Fruit fly (Drosophila melanogaster) whole organism, embryonic: ENCODE measurements around the gene nolo.
A peak's percentile ranks its signal among the peaks of the same experiment; 100 is the strongest.

Source experiments
- B-H2 ChIP-seq: fragments of 200-800 bp; sonication (Bioruptor generic); optimal IDR thresholded peaks from 2 replicates; lab custom pipeline; 2018; ENCODE audit warnings: missing biosample characterization, mild to moderate bottlenecking, missing genetic modification characterization
- C15 ChIP-seq: fragments of 200-800 bp; sonication (Bioruptor generic); IDR thresholded peaks from 3 replicates; pipeline ENCODE4 v1.3.6; 2022; ENCODE audit warnings: missing biosample characterization, missing genetic modification characterization
- CG10654 ChIP-seq: fragments of 200-800 bp; sonication (Bioruptor generic); optimal IDR thresholded peaks from 2 replicates; lab custom pipeline; 2016; ENCODE audit warnings: missing biosample characterization, missing genetic modification characterization
- CG11504 ChIP-seq: fragments of 200-800 bp; sonication (Bioruptor generic); optimal IDR thresholded peaks from 3 replicates; lab custom pipeline; 2019; ENCODE audit warnings: missing biosample characterization, mild to moderate bottlenecking, missing genetic modification characterization, moderate library complexity
- CG12769 ChIP-seq: fragments of 200-800 bp; sonication (Bioruptor generic); optimal IDR thresholded peaks from 2 replicates; lab custom pipeline; 2019; ENCODE audit warnings: missing biosample characterization, mild to moderate bottlenecking, missing genetic modification characterization, moderate library complexity
- CG14014 ChIP-seq: fragments of 200-800 bp; sonication (Bioruptor generic); IDR thresholded peaks from 2 replicates; pipeline ENCODE4 v1.3.6; 2022; ENCODE audit warnings: missing biosample characterization, missing genetic modification characterization
- CG17359 ChIP-seq: fragments of 200-800 bp; sonication (Bioruptor generic); optimal IDR thresholded peaks from 3 replicates; lab custom pipeline; 2018; ENCODE audit warnings: missing biosample characterization, mild to moderate bottlenecking, missing genetic modification characterization, moderate library complexity
- CG17912 ChIP-seq: fragments of 200-800 bp; sonication (Bioruptor generic); optimal IDR thresholded peaks from 2 replicates; lab custom pipeline; 2018; ENCODE audit warnings: missing biosample characterization, mild to moderate bottlenecking, missing genetic modification characterization
- CG30431 ChIP-seq: fragments of 200-800 bp; sonication (Bioruptor generic); optimal IDR thresholded peaks from 2 replicates; lab custom pipeline; 2017; ENCODE audit warnings: missing biosample characterization, missing genetic modification characterization
- CG3281 ChIP-seq: fragments of 200-800 bp; sonication (Bioruptor generic); optimal IDR thresholded peaks from 3 replicates; lab custom pipeline; 2017; ENCODE audit warnings: missing biosample characterization, mild to moderate bottlenecking, missing genetic modification characterization
- CG3726 ChIP-seq: fragments of 200-800 bp; sonication (Bioruptor generic); IDR thresholded peaks from 3 replicates; pipeline ENCODE4, ENCODE4 v1.3.6; 2022; ENCODE audit warnings: missing biosample characterization, missing genetic modification characterization
- CG42726 ChIP-seq: fragments of 200-800 bp; sonication (Bioruptor generic); IDR thresholded peaks from 2 replicates; pipeline ENCODE4 v1.3.6; 2022; ENCODE audit warnings: missing biosample characterization, missing genetic modification characterization; ENCODE audit not compliant: partially characterized antibody
- CG4424 ChIP-seq: fragments of 200-800 bp; sonication (Bioruptor generic); optimal IDR thresholded peaks from 3 replicates; lab custom pipeline; 2016; ENCODE audit warnings: missing biosample characterization, missing genetic modification characterization
- CG5180 ChIP-seq: fragments of 200-800 bp; sonication (Bioruptor generic); optimal IDR thresholded peaks from 3 replicates; lab custom pipeline; 2017; ENCODE audit warnings: missing biosample characterization, missing genetic modification characterization, mild to moderate bottlenecking, moderate library complexity, missing genetic modification reagents
- CG6791 ChIP-seq: fragments of 200-800 bp; sonication (Bioruptor generic); IDR thresholded peaks from 3 replicates; pipeline ENCODE4 v1.3.6; 2022; ENCODE audit warnings: missing biosample characterization, missing genetic modification characterization; ENCODE audit not compliant: partially characterized antibody
- CG8290 ChIP-seq, 3 experiments: fragments of 200-800 bp; sonication (Bioruptor generic); optimal IDR thresholded peaks; 2 replicates each; lab custom pipeline; 2016 to 2019; ENCODE audit warnings: missing biosample characterization in 3 of 3, missing genetic modification characterization in 3 of 3, mild to moderate bottlenecking in 2 of 3, moderate library complexity in 1 of 3
- CG8765 ChIP-seq: fragments of 200-800 bp; sonication (Bioruptor generic); IDR thresholded peaks from 2 replicates; pipeline ENCODE4 v1.3.6; 2022; ENCODE audit warnings: missing biosample characterization, missing genetic modification characterization
- CG8924 ChIP-seq: fragments of 200-800 bp; optimal IDR thresholded peaks from 3 replicates; lab custom pipeline; 2019; ENCODE audit warnings: missing biosample characterization, mild to moderate bottlenecking, missing genetic modification characterization, moderate library complexity
- CG9215 ChIP-seq: fragments of 200-800 bp; sonication (Bioruptor generic); IDR thresholded peaks from 2 replicates; pipeline ENCODE4 v1.3.6; 2022; ENCODE audit warnings: missing biosample characterization, missing genetic modification characterization
- CG9932 ChIP-seq: fragments of 200-800 bp; sonication (Bioruptor generic); IDR thresholded peaks from 2 replicates; pipeline ENCODE4 v1.3.6; 2022; ENCODE audit warnings: missing biosample characterization, missing genetic modification characterization
- CTCF ChIP-seq: fragments of 200-800 bp; sonication (Bioruptor generic); optimal IDR thresholded peaks from 2 replicates; lab custom pipeline; 2017; ENCODE audit warnings: missing biosample characterization, mild to moderate bottlenecking, missing genetic modification characterization, moderate library complexity
- Dbx ChIP-seq: fragments of 200-800 bp; sonication (Bioruptor generic); IDR thresholded peaks from 3 replicates; pipeline ENCODE4 v1.3.6; 2022; ENCODE audit warnings: missing biosample characterization, missing genetic modification characterization
- Dek ChIP-seq: fragments of 200-800 bp; sonication (Bioruptor generic); optimal IDR thresholded peaks from 3 replicates; lab custom pipeline; 2019; ENCODE audit warnings: missing biosample characterization, mild to moderate bottlenecking, missing genetic modification characterization, moderate library complexity
- Dip2 ChIP-seq: fragments of 200-800 bp; sonication (Bioruptor generic); IDR thresholded peaks from 2 replicates; pipeline ENCODE4 v1.3.6; 2022; ENCODE audit warnings: missing biosample characterization, missing genetic modification characterization
- Ets65A ChIP-seq: fragments of 200-800 bp; sonication (Bioruptor generic); peaks from one replicate; lab custom pipeline; 2016; ENCODE audit warnings: missing biosample characterization, missing genetic modification characterization
- Fer2 ChIP-seq: fragments of 200-800 bp; sonication (Bioruptor generic); optimal IDR thresholded peaks from 2 replicates; lab custom pipeline; 2018; ENCODE audit warnings: missing biosample characterization, mild to moderate bottlenecking, missing genetic modification characterization, moderate library complexity
- Hr78 ChIP-seq, 2 experiments: fragments of 200-800 bp in 1 of 2; fragments of >200 bp in 1 of 2; sonication (Bioruptor generic) in 1 of 2; optimal IDR thresholded peaks; 2 replicates each; lab custom pipeline; 2017 to 2019; ENCODE audit warnings: missing biosample characterization in 2 of 2, missing genetic modification characterization in 2 of 2, mild to moderate bottlenecking in 1 of 2, moderate library complexity in 1 of 2
- Jarid2 ChIP-seq: fragments of 200-800 bp; sonication (Bioruptor generic); optimal IDR thresholded peaks from 3 replicates; lab custom pipeline; 2017; ENCODE audit warnings: mild to moderate bottlenecking, missing biosample characterization, missing genetic modification reagents, missing genetic modification characterization
- Meics ChIP-seq: fragments of 200-800 bp; sonication (Bioruptor generic); optimal IDR thresholded peaks from 2 replicates; lab custom pipeline; 2017; ENCODE audit warnings: missing biosample characterization, mild to moderate bottlenecking, missing genetic modification characterization
- Mes4 ChIP-seq: fragments of 200-800 bp; sonication (Bioruptor generic); optimal IDR thresholded peaks from 2 replicates; lab custom pipeline; 2016; ENCODE audit warnings: missing biosample characterization, missing genetic modification characterization
- Rfx ChIP-seq: fragments of 200-800 bp; sonication (Bioruptor generic); IDR thresholded peaks from 2 replicates; pipeline ENCODE4 v1.3.6; 2022; ENCODE audit warnings: missing biosample characterization, missing genetic modification characterization
- Ssrp ChIP-seq: fragments of 200-800 bp; sonication (Bioruptor generic); optimal IDR thresholded peaks from 2 replicates; lab custom pipeline; 2018; ENCODE audit warnings: missing biosample characterization, mild to moderate bottlenecking, missing genetic modification characterization, moderate library complexity
- Taf1 ChIP-seq: fragments of 200-800 bp; sonication (Bioruptor generic); IDR thresholded peaks from 2 replicates; pipeline ENCODE4 v1.3.6; 2022; ENCODE audit warnings: missing biosample characterization, missing genetic modification characterization
- Trl ChIP-seq, 3 experiments: fragments of >200 bp in 2 of 3; fragments of 200-800 bp in 1 of 3; sonication (Bioruptor generic) in 1 of 3; optimal IDR thresholded peaks; 2 replicates in 1 of 3; 3 replicates in 2 of 3; lab custom pipeline; 2016 to 2017; ENCODE audit warnings: missing biosample characterization in 1 of 3, missing genetic modification characterization in 1 of 3
- Xbp1 ChIP-seq: fragments of 200-800 bp; sonication (Bioruptor generic); optimal IDR thresholded peaks from 3 replicates; lab custom pipeline; 2016; ENCODE audit warnings: missing biosample characterization, mild to moderate bottlenecking, missing genetic modification characterization
- ash1 ChIP-seq: fragments of 200-800 bp; sonication (Bioruptor generic); optimal IDR thresholded peaks from 2 replicates; lab custom pipeline; 2018; ENCODE audit warnings: missing biosample characterization, mild to moderate bottlenecking, missing genetic modification characterization
- bbx ChIP-seq: fragments of 200-800 bp; sonication (Bioruptor generic); IDR thresholded peaks from 2 replicates; pipeline ENCODE4 v1.3.6; 2022; ENCODE audit warnings: missing biosample characterization, missing genetic modification characterization; ENCODE audit not compliant: partially characterized antibody
- br ChIP-seq: fragments of >200 bp; optimal IDR thresholded peaks from 2 replicates; lab custom pipeline; 2017
- caup ChIP-seq: fragments of 200-800 bp; sonication (Bioruptor generic); optimal IDR thresholded peaks from 3 replicates; lab custom pipeline; 2017; ENCODE audit warnings: missing biosample characterization, mild to moderate bottlenecking, missing genetic modification characterization, moderate library complexity; ENCODE audit not compliant: severe bottlenecking
- crc ChIP-seq: fragments of 200-800 bp; sonication (Bioruptor generic); optimal IDR thresholded peaks from 2 replicates; lab custom pipeline; 2016; ENCODE audit warnings: missing biosample characterization, missing genetic modification characterization
- da ChIP-seq: fragments of 200-800 bp; sonication (Bioruptor generic); optimal IDR thresholded peaks from 2 replicates; lab custom pipeline; 2016; ENCODE audit warnings: missing biosample characterization, missing genetic modification characterization
- dmrt99B ChIP-seq: fragments of 200-800 bp; sonication (Bioruptor generic); optimal IDR thresholded peaks from 2 replicates; lab custom pipeline; 2018; ENCODE audit warnings: missing biosample characterization, mild to moderate bottlenecking, missing genetic modification characterization, moderate library complexity
- hkb ChIP-seq, 2 experiments: fragments of 200-800 bp in 1 of 2; fragments of >200 bp in 1 of 2; sonication (Bioruptor generic) in 1 of 2; IDR thresholded peaks in 1 of 2; optimal IDR thresholded peaks in 1 of 2; 2 replicates each; pipeline versions ENCODE4 v1.3.6 to Lab custom; 2017 to 2022; ENCODE audit warnings: missing biosample characterization in 1 of 2, missing genetic modification characterization in 1 of 2
- lab ChIP-seq: fragments of 200-800 bp; sonication (Bioruptor generic); optimal IDR thresholded peaks from 3 replicates; lab custom pipeline; 2017; ENCODE audit warnings: missing biosample characterization, missing genetic modification characterization, mild to moderate bottlenecking, moderate library complexity, missing genetic modification reagents
- onecut ChIP-seq: fragments of 200-800 bp; sonication (Bioruptor generic); IDR thresholded peaks from 2 replicates; pipeline ENCODE4 v1.3.6; 2022; ENCODE audit warnings: missing biosample characterization, missing genetic modification characterization
- org-1 ChIP-seq: fragments of 200-800 bp; sonication (Bioruptor generic); optimal IDR thresholded peaks from 2 replicates; lab custom pipeline; 2017; ENCODE audit warnings: missing biosample characterization, missing genetic modification characterization
- sd ChIP-seq: fragments of 200-800 bp; sonication (Bioruptor generic); optimal IDR thresholded peaks from 3 replicates; lab custom pipeline; 2018; ENCODE audit warnings: missing biosample characterization, mild to moderate bottlenecking, missing genetic modification characterization, moderate library complexity
- slou ChIP-seq: fragments of 200-800 bp; sonication (Bioruptor generic); optimal IDR thresholded peaks from 3 replicates; lab custom pipeline; 2016; ENCODE audit warnings: missing biosample characterization, missing genetic modification characterization
- sna ChIP-seq: fragments of 200-800 bp; sonication (Bioruptor generic); IDR thresholded peaks from 2 replicates; pipeline ENCODE4 v1.3.6; 2022; ENCODE audit warnings: missing biosample characterization, missing genetic modification characterization; ENCODE audit not compliant: partially characterized antibody
- tio ChIP-seq: fragments of 200-800 bp; sonication (Bioruptor generic); optimal IDR thresholded peaks from 2 replicates; lab custom pipeline; 2017; ENCODE audit warnings: missing biosample characterization, missing genetic modification characterization, inconsistent platforms

Gene nolo

dm6 chr2L:21753448-21753908 is 69.6 kb downstream of the nolo start (continued):
- peak; percentile 47 for TF ChIP-seq CG11504 (tag; lab: Kevin White, UChicago)
- TF ChIP-seq slou (GFP tag; lab: Kevin White, UChicago): no peak
- no peak for TF ChIP-seq CG6791 (GFP tag; lab: Robert Waterston, UW)
- peak; percentile 97 for TF ChIP-seq sd (tag; lab: Kevin White, UChicago)
- TF ChIP-seq Hr78 (GFP tag; optimal IDR thresholded peaks at IDR 0.05; lab: Kevin White, UChicago): peak in 1 of 2 experiments; percentile 53
- no peak for TF ChIP-seq Rfx
- no peak for TF ChIP-seq bbx
- no peak; the same call in 1 of the 2 replicates for TF ChIP-seq CG14014 (GFP tag; lab: Robert Waterston, UW)
- TF ChIP-seq da (GFP tag; lab: Kevin White, UChicago): no peak
- no peak for TF ChIP-seq CTCF (GFP tag; lab: Kevin White, UChicago)
- TF ChIP-seq Xbp1 (GFP tag; lab: Kevin White, UChicago): no peak
- peak; percentile 4 for TF ChIP-seq lab (GFP tag; lab: Kevin White, UChicago)
- TF ChIP-seq Fer2: no peak
- no peak for TF ChIP-seq Ssrp (tag; lab: Kevin White, UChicago)
- no peak for TF ChIP-seq CG3281 (GFP tag; lab: Kevin White, UChicago)
- peak; percentile 99 for TF ChIP-seq CG5180 (GFP tag; lab: Kevin White, UChicago)
- TF ChIP-seq crc: no peak
- TF ChIP-seq CG17359: no peak
- no peak for TF ChIP-seq C15 (GFP tag; lab: Robert Waterston, UW)
- no peak for TF ChIP-seq Dbx (GFP tag; lab: Robert Waterston, UW)
- no peak for TF ChIP-seq CG17912
- TF ChIP-seq Dip2: no peak
- no peak for TF ChIP-seq caup (GFP tag; lab: Kevin White, UChicago)
- no peak for TF ChIP-seq Mes4 (GFP tag; lab: Kevin White, UChicago)
- TF ChIP-seq Trl (optimal IDR thresholded peaks at IDR 0.05; lab: Kevin White, UChicago): peak; percentile 56 to 81
- no peak for TF ChIP-seq Trl (GFP tag; optimal IDR thresholded peaks at IDR 0.05; lab: Kevin White, UChicago)
- TF ChIP-seq CG42726: no peak
- peak; percentile 40; the same call in 1 of the 2 replicates for TF ChIP-seq onecut (GFP tag; lab: Robert Waterston, UW)
- TF ChIP-seq CG4424: no peak
- peak; percentile 65 for TF ChIP-seq Jarid2 (GFP tag; lab: Kevin White, UChicago)
- TF ChIP-seq B-H2: no peak
- no peak for TF ChIP-seq CG9215 (GFP tag; lab: Robert Waterston, UW)
- TF ChIP-seq CG8765: no peak
- no peak for TF ChIP-seq br (lab: Kevin White, UChicago)
- no peak for TF ChIP-seq org-1
- no peak for TF ChIP-seq ash1 (GFP tag; lab: Kevin White, UChicago)
- TF ChIP-seq hkb (optimal IDR thresholded peaks at IDR 0.05; lab: Kevin White, UChicago): no peak
- 0 out of 2 replicates have a peak, but pooled peaks have one; percentile 14 for TF ChIP-seq hkb (GFP tag; IDR thresholded peaks at IDR 0.05; lab: Robert Waterston, UW)
- peak; percentile 53 for TF ChIP-seq CG8924
- TF ChIP-seq sna (GFP tag; lab: Robert Waterston, UW): no peak
- no peak for TF ChIP-seq CG8290 (GFP tag; optimal IDR thresholded peaks at IDR 0.05; lab: Kevin White, UChicago)
- TF ChIP-seq CG8290 (tag; optimal IDR thresholded peaks at IDR 0.05; lab: Kevin White, UChicago): peak in 1 of 2 experiments; percentile 19
- no peak for TF ChIP-seq Dek (tag; lab: Kevin White, UChicago)
- TF ChIP-seq CG12769 (tag; lab: Kevin White, UChicago): peak; percentile 49
- TF ChIP-seq dmrt99B (tag; lab: Kevin White, UChicago): no peak
- no peak for TF ChIP-seq tio (GFP tag; lab: Kevin White, UChicago)
- no peak for TF ChIP-seq Meics
- no peak for TF ChIP-seq CG9932 (GFP tag; lab: Robert Waterston, UW)
- no peak for TF ChIP-seq Ets65A
- no peak for TF ChIP-seq CG30431 (GFP tag; lab: Kevin White, UChicago)
- no peak for TF ChIP-seq CG10654
- no peak for TF ChIP-seq CG3726 (GFP tag; lab: Robert Waterston, UW)
- no peak for TF ChIP-seq Taf1 (GFP tag; lab: Robert Waterston, UW)
